Fruit fly (Drosophila melanogaster) whole organism, adult: ENCODE measurements around the gene PIP82.

Experiments
- CG12768 ChIP-seq: fragments of 200-800 bp; sonication (Bioruptor generic); optimal IDR thresholded peaks from 2 replicates; lab custom pipeline; 2017; ENCODE audit warnings: missing biosample characterization, missing genetic modification characterization, mild to moderate bottlenecking, moderate library complexity, missing genetic modification reagents
- CG14711 ChIP-seq: fragments of 200-800 bp; sonication (Bioruptor generic); optimal IDR thresholded peaks from 2 replicates; lab custom pipeline; 2018; ENCODE audit warnings: missing biosample characterization, mild to moderate bottlenecking, missing genetic modification characterization, moderate library complexity
- CG1620 ChIP-seq: fragments of 200-800 bp; sonication (Bioruptor generic); optimal IDR thresholded peaks from 2 replicates; lab custom pipeline; 2016; ENCODE audit warnings: missing biosample characterization, missing genetic modification characterization
- CG33017 ChIP-seq: fragments of 200-800 bp; sonication (Bioruptor generic); optimal IDR thresholded peaks from 2 replicates; lab custom pipeline; 2018; ENCODE audit warnings: missing biosample characterization, mild to moderate bottlenecking, missing genetic modification characterization, moderate library complexity
- CG5204 ChIP-seq: fragments of 200-800 bp; sonication (Bioruptor generic); optimal IDR thresholded peaks from 2 replicates; lab custom pipeline; 2016; ENCODE audit warnings: missing biosample characterization, missing genetic modification characterization
- Hr96 ChIP-seq: fragments of 200-800 bp; sonication (Bioruptor generic); optimal IDR thresholded peaks from 2 replicates; lab custom pipeline; 2016; ENCODE audit warnings: missing biosample characterization, missing genetic modification characterization
- Mnt ChIP-seq: fragments of 200-800 bp; sonication (Bioruptor generic); optimal IDR thresholded peaks from 2 replicates; lab custom pipeline; 2016; ENCODE audit warnings: missing biosample characterization, mild to moderate bottlenecking, missing genetic modification characterization
- bab1 ChIP-seq: fragments of 200-800 bp; sonication (Bioruptor generic); optimal IDR thresholded peaks from 3 replicates; lab custom pipeline; 2019; ENCODE audit warnings: missing biosample characterization, mild to moderate bottlenecking, missing genetic modification characterization, moderate library complexity
- cic ChIP-seq: fragments of 200-800 bp; sonication (Bioruptor generic); optimal IDR thresholded peaks from 2 replicates; lab custom pipeline; 2017; ENCODE audit warnings: missing biosample characterization, mild to moderate bottlenecking, missing genetic modification characterization, moderate library complexity
- cnc ChIP-seq, 2 experiments: fragments of >200 bp; optimal IDR thresholded peaks; 2 replicates each; lab custom pipeline; 2017
- kay ChIP-seq: fragments of 200-800 bp; sonication (Bioruptor generic); peaks from one replicate; lab custom pipeline; 2016; ENCODE audit warnings: missing biosample characterization, missing genetic modification characterization, borderline replicate concordance
- ovo ChIP-seq: fragments of 200-800 bp; sonication (Bioruptor generic); optimal IDR thresholded peaks from 2 replicates; lab custom pipeline; 2016; ENCODE audit warnings: missing biosample characterization, missing genetic modification characterization
- pad ChIP-seq: fragments of 200-800 bp; sonication (Bioruptor generic); optimal IDR thresholded peaks from 3 replicates; lab custom pipeline; 2017; ENCODE audit warnings: missing biosample characterization, missing genetic modification characterization, mild to moderate bottlenecking, moderate library complexity, missing genetic modification reagents
- tj ChIP-seq: fragments of 200-800 bp; sonication (Bioruptor generic); optimal IDR thresholded peaks from 3 replicates; lab custom pipeline; 2017; ENCODE audit warnings: missing biosample characterization, mild to moderate bottlenecking, missing genetic modification characterization, moderate library complexity

DNA sequence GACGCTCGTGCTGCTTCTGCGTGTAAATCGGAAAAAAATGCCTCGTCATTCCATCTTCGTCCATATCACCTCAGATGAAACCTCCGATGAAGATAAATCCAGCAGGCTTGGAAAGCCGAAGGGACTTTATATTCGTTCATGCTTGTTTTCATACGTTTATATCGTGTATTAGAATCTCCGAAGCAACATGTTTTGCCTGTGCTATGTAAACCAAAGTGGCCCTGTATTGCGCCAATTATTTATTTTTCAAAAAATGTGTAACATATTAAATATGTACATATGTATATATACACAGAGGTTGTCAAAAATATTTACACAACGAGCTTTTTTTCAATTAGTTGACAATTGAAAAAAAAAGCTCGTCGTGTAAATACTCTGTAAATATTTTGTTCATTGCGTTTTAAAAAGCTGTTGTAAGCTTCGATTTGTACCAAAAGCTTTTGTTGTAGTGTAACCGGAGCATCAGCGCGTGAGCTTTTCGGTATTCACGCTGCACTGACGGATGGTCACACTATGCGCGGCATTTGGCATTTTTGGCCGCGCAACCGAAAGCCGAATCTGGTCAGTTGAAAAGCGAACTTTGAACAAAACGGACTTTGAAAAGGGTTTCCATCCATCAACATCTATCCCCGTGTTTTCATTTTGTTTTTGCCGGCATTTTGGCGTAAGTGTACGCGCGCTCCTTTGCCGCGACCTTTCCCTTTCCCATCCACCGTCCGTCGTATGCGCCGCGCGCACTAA is 44.4 kb upstream of the PIP82 start, which contains the start of gene CG12065:
- TF ChIP-seq ovo (GFP tag; lab: Kevin White, UChicago): no peak
- no peak for TF ChIP-seq CG5204 (GFP tag; lab: Kevin White, UChicago)
- peak; percentile 10 for TF ChIP-seq CG33017 (tag; lab: Kevin White, UChicago)
- TF ChIP-seq bab1: peak; percentile 87
- peak; percentile 12 for TF ChIP-seq CG14711 (tag; lab: Kevin White, UChicago)
- TF ChIP-seq CG1620: peak; percentile 16
- peak in 1 of 2 experiments; percentile 31 for TF ChIP-seq cnc (optimal IDR thresholded peaks at IDR 0.05; lab: Kevin White, UChicago)
- TF ChIP-seq Mnt (GFP tag; lab: Kevin White, UChicago): peak; percentile 39
- TF ChIP-seq kay (GFP tag; lab: Kevin White, UChicago): no peak
- peak; percentile 23 for TF ChIP-seq CG12768 (GFP tag; lab: Kevin White, UChicago)
- no peak for TF ChIP-seq tj (GFP tag; lab: Kevin White, UChicago)
- peak; percentile 52 for TF ChIP-seq cic (GFP tag; lab: Kevin White, UChicago)
- TF ChIP-seq pad (GFP tag; lab: Kevin White, UChicago): no peak
- no peak for TF ChIP-seq Hr96 (GFP tag; lab: Kevin White, UChicago)
